Fruit fly (Drosophila melanogaster) whole organism: Measurements from ENCODE around the gene CG15756.

Experiments
- Dll ChIP-seq: fragments of >200 bp; optimal IDR thresholded peaks from 2 replicates; lab custom pipeline; 2017
- psq ChIP-seq: fragments of >200 bp; optimal IDR thresholded peaks from 2 replicates; lab custom pipeline; 2017

- no peak for TF ChIP-seq Dll
- TF ChIP-seq psq (lab: Kevin White, UChicago): no peak
Measured at dm6 chrX:13536776-13537175, 2.6 kb downstream of the CG15756 start.
